Fruit fly (Drosophila melanogaster): ENCODE measurements around the gene CG31636.

DNA sequence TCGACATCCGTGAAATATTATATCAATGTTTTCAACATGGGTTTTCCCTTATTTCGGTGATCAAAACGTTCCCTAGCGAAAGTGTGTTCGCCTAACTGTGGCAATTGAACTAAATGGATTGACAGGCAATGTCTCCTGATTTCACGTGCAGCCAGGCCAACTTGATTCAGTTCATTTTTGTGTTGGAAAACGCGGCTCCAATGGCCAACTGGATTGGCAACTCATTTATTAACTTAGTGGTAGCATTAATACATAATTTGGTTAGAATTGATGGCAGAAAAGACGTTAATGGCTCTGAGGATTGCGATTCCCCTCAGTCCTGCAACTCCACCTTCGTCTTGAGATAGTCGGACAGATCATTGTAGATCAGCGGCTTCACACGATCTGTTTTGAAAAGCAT lies 28.7 kb upstream of the CG31636 start, which contains the start of gene CG11327:
- no peak for TF ChIP-seq woc (GFP tag; optimal IDR thresholded peaks at IDR 0.05)
- no peak for TF ChIP-seq usp (GFP tag; optimal IDR thresholded peaks at IDR 0.05)
- TF ChIP-seq tai (GFP tag; optimal IDR thresholded peaks at IDR 0.05) = no peak
- no peak for TF ChIP-seq sage (GFP tag; optimal IDR thresholded peaks at IDR 0.05)
- TF ChIP-seq N (GFP tag; optimal IDR thresholded peaks at IDR 0.05) = no peak
- TF ChIP-seq Hnf4 (GFP tag; optimal IDR thresholded peaks at IDR 0.05) = no peak
- TF ChIP-seq Jra (GFP tag; optimal IDR thresholded peaks at IDR 0.05) = no peak
- TF ChIP-seq dsf (GFP tag; optimal IDR thresholded peaks at IDR 0.05; ENCODE audit: borderline replicate concordance) = no peak
- TF ChIP-seq Hr78 (GFP tag; optimal IDR thresholded peaks at IDR 0.05) = no peak
- TF ChIP-seq fru (GFP tag; optimal IDR thresholded peaks at IDR 0.05) = no peak
- no peak for TF ChIP-seq brk (GFP tag; optimal IDR thresholded peaks at IDR 0.05)
- no peak for TF ChIP-seq h (GFP tag; optimal IDR thresholded peaks at IDR 0.05)
